Worm (Caenorhabditis elegans): ENCODE results near the gene elks-1.

DNA sequence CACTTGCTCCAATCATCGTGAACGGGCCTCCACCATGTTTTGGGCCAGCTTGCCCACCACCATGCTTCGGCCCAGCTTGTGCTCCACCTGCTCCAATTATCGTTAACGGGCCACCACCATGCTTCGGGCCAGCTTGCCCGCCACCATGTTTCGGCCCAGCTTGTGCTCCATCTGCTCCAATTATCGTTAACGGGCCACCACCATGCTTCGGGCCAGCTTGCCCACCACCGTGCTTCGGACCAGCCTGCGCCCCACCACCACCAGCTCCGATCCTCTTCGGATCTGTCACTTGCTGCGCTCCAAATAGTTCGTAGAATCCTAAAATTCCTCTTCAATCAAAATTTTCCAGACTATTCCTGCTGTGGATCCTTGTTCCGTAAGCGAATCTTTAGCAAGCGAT is 50.6 kb downstream of the elks-1 start:
- TF ChIP-seq nfya-1 (tag; optimal IDR thresholded peaks at IDR 0.05; ENCODE audit: insufficient read depth) (no peak), fos-1 (tag; optimal IDR thresholded peaks at IDR 0.05) (no peak), ceh-82 (tag; optimal IDR thresholded peaks at IDR 0.05) (no peak), nhr-76 (tag; optimal IDR thresholded peaks at IDR 0.05) (no peak), pqm-1 (tag; optimal IDR thresholded peaks at IDR 0.05) (no peak), unc-39 (tag; optimal IDR thresholded peaks at IDR 0.05) (no peak), pha-4 (tag; optimal IDR thresholded peaks at IDR 0.05) (no peak), sea-2 (GFP tag; optimal IDR thresholded peaks at IDR 0.05) (no peak), nhr-77 (tag; optimal IDR thresholded peaks at IDR 0.05) (no peak), lin-39 (tag; optimal IDR thresholded peaks at IDR 0.05) (no peak)

Data from whole organism, L3 larva.